Worm (Caenorhabditis elegans) whole organism, L4 larva: ENCODE results near the gene sax-2.
A peak's percentile ranks its signal among the peaks of the same experiment; 100 is the strongest.

Experiments used
- F10B5.3 ChIP-seq: sonication (generic microtip); optimal IDR thresholded peaks from 2 replicates; lab custom pipeline; 2016; ENCODE audit warnings: mild to moderate bottlenecking, missing genetic modification characterization, missing compliant biosample characterization
- F26F4.8 ChIP-seq: fragments of 200-800 bp; sonication (Bioruptor generic); conservative IDR thresholded peaks from 2 replicates; pipeline ENCODE4 v1.3.6; 2022; ENCODE audit warnings: missing genetic modification characterization, missing compliant biosample characterization
- F37D6.2 ChIP-seq: sonication (generic microtip); optimal IDR thresholded peaks from 2 replicates; lab custom pipeline; 2016; ENCODE audit warnings: mild to moderate bottlenecking, missing genetic modification characterization, missing compliant biosample characterization
- F44E2.7 ChIP-seq: fragments of 200-800 bp; sonication (Bioruptor generic); IDR thresholded peaks from 2 replicates; pipeline ENCODE4 v2.1.2; 2022; ENCODE audit warnings: missing genetic modification characterization, missing compliant biosample characterization
- F49E8.2 ChIP-seq: sonication (generic microtip); optimal IDR thresholded peaks from 2 replicates; lab custom pipeline; 2016; ENCODE audit warnings: missing compliant biosample characterization, mild to moderate bottlenecking, missing genetic modification characterization, borderline replicate concordance
- R02D3.7 ChIP-seq: fragments of 150-350 bp; sonication (generic microtip); optimal IDR thresholded peaks from 3 replicates; lab custom pipeline; 2014; ENCODE audit warnings: missing biosample characterization, missing genetic modification characterization
- T20F7.1 ChIP-seq: fragments of 200-800 bp; sonication (Bioruptor generic); optimal IDR thresholded peaks from 2 replicates; lab custom pipeline; 2018; ENCODE audit warnings: mild to moderate bottlenecking, missing genetic modification characterization, missing compliant biosample characterization
- Y105C5A.15 ChIP-seq: fragments of 200-800 bp; sonication (Bioruptor generic); IDR thresholded peaks from 2 replicates; pipeline ENCODE4 v1.3.6; 2022; ENCODE audit warnings: missing genetic modification characterization, missing compliant biosample characterization
- Y48G9A.11 ChIP-seq: fragments of 200-800 bp; sonication (Bioruptor generic); IDR thresholded peaks from 2 replicates; pipeline ENCODE4 v1.3.6; 2022; ENCODE audit warnings: missing genetic modification reagents, missing genetic modification characterization, missing compliant biosample characterization
- Y5F2A.4 ChIP-seq: fragments of 200-800 bp; sonication (Bioruptor generic); optimal IDR thresholded peaks from 2 replicates; lab custom pipeline; 2018; ENCODE audit warnings: mild to moderate bottlenecking, missing genetic modification characterization, missing compliant biosample characterization
- aha-1 ChIP-seq: fragments of 150-350 bp; peaks from one replicate; lab custom pipeline; 2014; ENCODE audit warnings: missing biosample characterization, missing genetic modification characterization
- aly-2 ChIP-seq: sonication (generic microtip); optimal IDR thresholded peaks from 2 replicates; lab custom pipeline; 2018; ENCODE audit warnings: missing biosample characterization, missing genetic modification characterization
- ceh-28 ChIP-seq: fragments of 150-350 bp; optimal IDR thresholded peaks from 2 replicates; lab custom pipeline; 2014; ENCODE audit warnings: missing biosample characterization, missing genetic modification reagents, missing genetic modification characterization
- ceh-44 ChIP-seq: fragments of 200-800 bp; sonication (Bioruptor generic); IDR thresholded peaks from 2 replicates; pipeline ENCODE4 v1.3.6; 2022; ENCODE audit warnings: missing genetic modification reagents, missing genetic modification characterization, missing compliant biosample characterization
- ces-1 ChIP-seq: fragments of 150-350 bp; sonication (generic microtip); optimal IDR thresholded peaks from 4 replicates; lab custom pipeline; 2014; ENCODE audit warnings: missing biosample characterization, missing genetic modification reagents, missing genetic modification characterization
- cey-2 ChIP-seq: sonication (generic microtip); optimal IDR thresholded peaks from 3 replicates; lab custom pipeline; 2017; ENCODE audit warnings: missing genetic modification characterization, mild to moderate bottlenecking, missing compliant biosample characterization, antibody characterized with exemption, borderline replicate concordance; ENCODE audit not compliant: insufficient read depth
- daf-12 ChIP-seq: fragments of 150-350 bp; optimal IDR thresholded peaks from 2 replicates; lab custom pipeline; 2014; ENCODE audit warnings: missing biosample characterization, missing genetic modification reagents, missing genetic modification characterization
- daf-8 ChIP-seq: fragments of 200-800 bp; sonication (Bioruptor generic); IDR thresholded peaks from 2 replicates; pipeline ENCODE4 v1.3.6; 2022; ENCODE audit warnings: missing genetic modification characterization, missing compliant biosample characterization
- dmd-9 ChIP-seq: fragments of 200-800 bp; sonication (Bioruptor generic); IDR thresholded peaks from 2 replicates; pipeline ENCODE4 v1.3.6; 2022; ENCODE audit warnings: missing genetic modification reagents, missing genetic modification characterization, missing compliant biosample characterization
- egl-27 ChIP-seq: sonication (generic microtip); optimal IDR thresholded peaks from 3 replicates; lab custom pipeline; 2017; ENCODE audit warnings: missing biosample characterization, missing genetic modification reagents, missing genetic modification characterization
- fkh-10 ChIP-seq: fragments of 150-350 bp; optimal IDR thresholded peaks from 2 replicates; lab custom pipeline; 2014; ENCODE audit warnings: missing biosample characterization, missing genetic modification reagents, missing genetic modification characterization
- fos-1 ChIP-seq: fragments of 150-350 bp; optimal IDR thresholded peaks from 2 replicates; lab custom pipeline; 2014; ENCODE audit warnings: missing biosample characterization, missing genetic modification characterization
- gei-8 ChIP-seq: fragments of 200-800 bp; sonication (Bioruptor generic); optimal IDR thresholded peaks from 2 replicates; lab custom pipeline; 2018; ENCODE audit warnings: mild to moderate bottlenecking, missing genetic modification characterization, missing compliant biosample characterization
- hlh-11 ChIP-seq: fragments of 200-800 bp; sonication (Bioruptor generic); optimal IDR thresholded peaks from 2 replicates; lab custom pipeline; 2018; ENCODE audit warnings: mild to moderate bottlenecking, missing genetic modification characterization, missing compliant biosample characterization
- hlh-30 ChIP-seq: sonication (generic microtip); optimal IDR thresholded peaks from 2 replicates; lab custom pipeline; 2017; ENCODE audit warnings: antibody characterized with exemption, mild to moderate bottlenecking, missing genetic modification characterization, missing compliant biosample characterization; ENCODE audit not compliant: insufficient read depth
- hmg-1.1 ChIP-seq: fragments of 200-800 bp; sonication (Bioruptor generic); IDR thresholded peaks from 2 replicates; pipeline ENCODE4 v1.3.6; 2022; ENCODE audit warnings: missing genetic modification reagents, missing genetic modification characterization, missing compliant biosample characterization
- lim-7 ChIP-seq: fragments of 200-800 bp; sonication (Bioruptor generic); IDR thresholded peaks from 2 replicates; pipeline ENCODE4 v1.3.6; 2022; ENCODE audit warnings: missing genetic modification characterization, missing compliant biosample characterization
- lin-38 ChIP-seq: fragments of 200-800 bp; sonication (Bioruptor generic); IDR thresholded peaks from 2 replicates; pipeline ENCODE4 v1.3.6; 2022; ENCODE audit warnings: missing genetic modification reagents, missing genetic modification characterization, missing compliant biosample characterization
- madf-9 ChIP-seq: fragments of 200-800 bp; sonication (Bioruptor generic); conservative IDR thresholded peaks from 2 replicates; pipeline ENCODE4 v1.3.6; 2022; ENCODE audit warnings: missing genetic modification reagents, missing genetic modification characterization, missing compliant biosample characterization
- mep-1 ChIP-seq: fragments of 150-350 bp; sonication (generic microtip); optimal IDR thresholded peaks from 3 replicates; lab custom pipeline; 2014; ENCODE audit warnings: missing biosample characterization, missing genetic modification characterization
- mxl-2 ChIP-seq: fragments of 200-800 bp; sonication (Bioruptor generic); conservative IDR thresholded peaks from 2 replicates; pipeline ENCODE4 v1.3.6; 2022; ENCODE audit warnings: missing genetic modification reagents, missing genetic modification characterization, missing compliant biosample characterization
- mxl-3 ChIP-seq: fragments of 200-800 bp; sonication (Bioruptor generic); optimal IDR thresholded peaks from 2 replicates; lab custom pipeline; 2018; ENCODE audit warnings: mild to moderate bottlenecking, missing genetic modification characterization, missing compliant biosample characterization
- nhr-10 ChIP-seq: fragments of 150-350 bp; optimal IDR thresholded peaks from 2 replicates; lab custom pipeline; 2014; ENCODE audit warnings: missing biosample characterization, missing genetic modification characterization
- nhr-111 ChIP-seq: fragments of 200-800 bp; sonication (Bioruptor generic); optimal IDR thresholded peaks from 2 replicates; lab custom pipeline; 2018; ENCODE audit warnings: mild to moderate bottlenecking, missing genetic modification characterization, missing compliant biosample characterization
- nhr-237 ChIP-seq: sonication (generic microtip); optimal IDR thresholded peaks from 2 replicates; lab custom pipeline; 2017; ENCODE audit warnings: missing biosample characterization, missing genetic modification characterization
- nhr-25 ChIP-seq: sonication (generic microtip); optimal IDR thresholded peaks from 2 replicates; lab custom pipeline; 2017; ENCODE audit warnings: missing genetic modification characterization, mild to moderate bottlenecking, missing compliant biosample characterization, antibody characterized with exemption, moderate library complexity, borderline replicate concordance; ENCODE audit not compliant: insufficient read depth
- nhr-28 ChIP-seq: fragments of 150-350 bp; optimal IDR thresholded peaks from 2 replicates; lab custom pipeline; 2014; ENCODE audit warnings: missing biosample characterization, missing genetic modification characterization
- nhr-77 ChIP-seq: fragments of 150-350 bp; optimal IDR thresholded peaks from 2 replicates; lab custom pipeline; 2014; ENCODE audit warnings: missing biosample characterization, missing genetic modification characterization
- php-3 ChIP-seq: fragments of 200-800 bp; sonication (Bioruptor generic); IDR thresholded peaks from 2 replicates; pipeline ENCODE4 v1.3.6; 2022; ENCODE audit warnings: missing genetic modification reagents, missing genetic modification characterization, missing compliant biosample characterization
- pqm-1 ChIP-seq: sonication (generic microtip); optimal IDR thresholded peaks from 2 replicates; lab custom pipeline; 2017; ENCODE audit warnings: missing biosample characterization, missing genetic modification characterization
- spr-3 ChIP-seq: fragments of 200-800 bp; sonication (Bioruptor generic); optimal IDR thresholded peaks from 2 replicates; lab custom pipeline; 2018; ENCODE audit warnings: mild to moderate bottlenecking, missing genetic modification characterization, missing compliant biosample characterization
- tra-1 ChIP-seq: fragments of 200-800 bp; sonication (Bioruptor generic); IDR thresholded peaks from 2 replicates; pipeline ENCODE4 v1.3.6; 2022; ENCODE audit warnings: missing genetic modification reagents, missing genetic modification characterization, missing compliant biosample characterization
- zfp-2 ChIP-seq: sonication (generic microtip); optimal IDR thresholded peaks from 2 replicates; lab custom pipeline; 2016; ENCODE audit warnings: mild to moderate bottlenecking, missing genetic modification characterization, missing compliant biosample characterization
- zfp-3 ChIP-seq: fragments of 200-800 bp; sonication (Bioruptor generic); conservative IDR thresholded peaks from 2 replicates; pipeline ENCODE4 v1.3.6; 2022; ENCODE audit warnings: missing genetic modification reagents, missing genetic modification characterization, missing compliant biosample characterization
- zip-11 ChIP-seq: fragments of 200-800 bp; sonication (Bioruptor generic); IDR thresholded peaks from 2 replicates; pipeline ENCODE4 v1.3.6; 2022; ENCODE audit warnings: missing genetic modification characterization, missing compliant biosample characterization
- ztf-11 ChIP-seq: fragments of 150-350 bp; optimal IDR thresholded peaks from 2 replicates; lab custom pipeline; 2014; ENCODE audit warnings: missing biosample characterization, missing genetic modification characterization
- ztf-7 ChIP-seq: fragments of 150-350 bp; optimal IDR thresholded peaks from 2 replicates; lab custom pipeline; 2014; ENCODE audit warnings: missing biosample characterization, missing genetic modification characterization

Gene sax-2

ce11 chrIII:5169699-5170098, 60.2 kb downstream of the sax-2 start, which contains the start of gene ulp-1:
Gene ulp-1, minus strand, starts transcription at chrIII:5169799.
- TF ChIP-seq F10B5.3 (tag; lab: Kevin White, UChicago) (peak; percentile 14), F44E2.7 (no peak), lin-38 (GFP tag; lab: Robert Waterston, UW) (peak; percentile 24; the same call in 1 of the 2 replicates)

- peak; percentile 74 for TF ChIP-seq aha-1 (tag; lab: Kevin White, UChicago)
- TF ChIP-seq spr-3 (GFP tag; lab: Kevin White, UChicago) = no peak
- TF ChIP-seq, all 104 proteins: peak for 1
Measured at ce11 chrIII:5171945-5172344, 62.4 kb downstream of the sax-2 start, which contains the start of gene prp-19. Gene prp-19, minus strand, starts transcription at chrIII:5172045.

ce11 chrIII:5172470-5172869, 63.0 kb downstream of the sax-2 start, which contains the start of gene K10D2.5:
Gene K10D2.5, plus strand, starts transcription at chrIII:5172720.
- peak; percentile 82 for TF ChIP-seq F49E8.2 (tag; lab: Kevin White, UChicago)
- TF ChIP-seq mep-1 (tag; lab: Kevin White, UChicago) = peak; percentile 92
- peak; percentile 86 for TF ChIP-seq T20F7.1
- peak; percentile 72 for TF ChIP-seq nhr-28 (tag; lab: Kevin White, UChicago)
- peak; percentile 71 for TF ChIP-seq nhr-25
- TF ChIP-seq hlh-30 (tag; lab: Kevin White, UChicago) = peak; percentile 71
- TF ChIP-seq nhr-77 (tag; lab: Kevin White, UChicago) = peak; percentile 87
- TF ChIP-seq mxl-3 (GFP tag; lab: Kevin White, UChicago) = peak; percentile 95
- TF ChIP-seq F10B5.3 (tag; lab: Kevin White, UChicago) = no peak
- TF ChIP-seq F37D6.2 (tag; lab: Kevin White, UChicago) = peak; percentile 86
- TF ChIP-seq cey-2 (tag; lab: Kevin White, UChicago) = no peak
- no peak for TF ChIP-seq Y5F2A.4
- no peak for TF ChIP-seq aly-2 (tag; lab: Kevin White, UChicago)
- no peak for TF ChIP-seq ceh-28 (tag; lab: Kevin White, UChicago)
- peak; percentile 97 for TF ChIP-seq tra-1 (GFP tag; lab: Robert Waterston, UW)
- TF ChIP-seq ces-1 (GFP tag; lab: Kevin White, UChicago) = peak; percentile 17
- TF ChIP-seq lim-7 (GFP tag; lab: Robert Waterston, UW) = peak; percentile 58; the same call in 1 of the 2 replicates
- peak; percentile 97 for TF ChIP-seq dmd-9 (GFP tag; lab: Robert Waterston, UW)
- peak; percentile 96 for TF ChIP-seq madf-9 (GFP tag; lab: Robert Waterston, UW)
- TF ChIP-seq gei-8 = no peak
- no peak for TF ChIP-seq nhr-111
- TF ChIP-seq hmg-1.1 (GFP tag; lab: Robert Waterston, UW) = peak; percentile 85
- peak; percentile 93 for TF ChIP-seq Y48G9A.11 (GFP tag; lab: Robert Waterston, UW)
- TF ChIP-seq aha-1 (tag; lab: Kevin White, UChicago) = peak; percentile 85
- TF ChIP-seq daf-8 (GFP tag; lab: Robert Waterston, UW) = no peak
- peak; percentile 76 for TF ChIP-seq hlh-11 (tag; lab: Kevin White, UChicago)
- no peak for TF ChIP-seq daf-12 (tag; lab: Kevin White, UChicago)
- peak; percentile 62 for TF ChIP-seq php-3
- no peak for TF ChIP-seq nhr-237 (tag; lab: Kevin White, UChicago)
- peak; percentile 40 for TF ChIP-seq zfp-2 (tag; lab: Kevin White, UChicago)
- no peak for TF ChIP-seq fos-1 (tag; lab: Kevin White, UChicago)
- TF ChIP-seq ceh-44 = peak; percentile 99
- TF ChIP-seq nhr-10 (tag; lab: Kevin White, UChicago) = no peak
- TF ChIP-seq pqm-1 (tag; lab: Kevin White, UChicago) = peak; percentile 27
- TF ChIP-seq spr-3 (GFP tag; lab: Kevin White, UChicago) = peak; percentile 1
- TF ChIP-seq ztf-7 (tag; lab: Kevin White, UChicago) = no peak
- TF ChIP-seq F26F4.8 (GFP tag; lab: Robert Waterston, UW) = no peak
- no peak for TF ChIP-seq egl-27 (tag; lab: Kevin White, UChicago)
- TF ChIP-seq zip-11 (GFP tag; lab: Robert Waterston, UW) = no peak
- no peak for TF ChIP-seq R02D3.7
- TF ChIP-seq zfp-3 (GFP tag; lab: Robert Waterston, UW) = peak; percentile 85
- peak; percentile 24 for TF ChIP-seq fkh-10 (GFP tag; lab: Kevin White, UChicago)
- TF ChIP-seq ztf-11 (tag; lab: Kevin White, UChicago) = no peak
- peak; percentile 87; the same call in 1 of the 2 replicates for TF ChIP-seq Y105C5A.15
- peak; percentile 83; the same call in 1 of the 2 replicates for TF ChIP-seq mxl-2
